Worm (Caenorhabditis elegans) whole organism, L1 larva: ENCODE results near the gene ZK795.2.
A peak's percentile ranks its signal among the peaks of the same experiment; 100 is the strongest.

Experiments
- C04F5.9 ChIP-seq: sonication (generic microtip); optimal IDR thresholded peaks from 2 replicates; lab custom pipeline; 2016; ENCODE audit warnings: missing genetic modification characterization, missing compliant biosample characterization
- C16A3.4 ChIP-seq: fragments of 150-350 bp; optimal IDR thresholded peaks from 2 replicates; lab custom pipeline; 2014; ENCODE audit warnings: missing biosample characterization, missing genetic modification characterization
- Y116A8C.19 ChIP-seq: sonication (generic microtip); optimal IDR thresholded peaks from 2 replicates; lab custom pipeline; 2016; ENCODE audit warnings: missing compliant biosample characterization, missing genetic modification characterization, borderline replicate concordance
- aha-1 ChIP-seq: fragments of 150-350 bp; optimal IDR thresholded peaks from 2 replicates; lab custom pipeline; 2014; ENCODE audit warnings: missing biosample characterization, missing genetic modification characterization
- aly-2 ChIP-seq: fragments of 150-350 bp; optimal IDR thresholded peaks from 2 replicates; lab custom pipeline; 2014; ENCODE audit warnings: missing biosample characterization, missing genetic modification characterization
- ceh-63 ChIP-seq: fragments of 200-800 bp; sonication (Bioruptor generic); optimal IDR thresholded peaks from 2 replicates; lab custom pipeline; 2018; ENCODE audit warnings: mild to moderate bottlenecking, missing genetic modification characterization, missing compliant biosample characterization
- ceh-8 ChIP-seq: fragments of 200-800 bp; sonication (Bioruptor generic); optimal IDR thresholded peaks from 2 replicates; lab custom pipeline; 2018; ENCODE audit warnings: mild to moderate bottlenecking, missing genetic modification characterization, moderate library complexity, missing compliant biosample characterization
- ceh-82 ChIP-seq, 3 experiments: fragments of 150-350 bp in 1 of 3; sonication (generic microtip) in 2 of 3; optimal IDR thresholded peaks; 2 replicates each; lab custom pipeline; 2014 to 2017; ENCODE audit warnings: missing biosample characterization in 3 of 3, missing genetic modification characterization in 3 of 3
- dpl-1 ChIP-seq, 3 experiments: fragments of 150-350 bp in 2 of 3; sonication (generic microtip) in 1 of 3; optimal IDR thresholded peaks; 2 replicates each; lab custom pipeline; 2014 to 2017; ENCODE audit warnings: missing biosample characterization in 3 of 3, missing genetic modification characterization in 3 of 3, missing genetic modification reagents in 3 of 3
- dsc-1 ChIP-seq: sonication (generic microtip); optimal IDR thresholded peaks from 2 replicates; lab custom pipeline; 2016; ENCODE audit warnings: mild to moderate bottlenecking, missing genetic modification characterization, missing compliant biosample characterization
- efl-1 ChIP-seq, 4 experiments: fragments of 150-350 bp; optimal IDR thresholded peaks in 3 of 4; peaks in 1 of 4; 1 replicate in 1 of 4; 2 replicates in 3 of 4; lab custom pipeline; 2014; ENCODE audit warnings: missing biosample characterization in 2 of 4, missing genetic modification characterization in 2 of 4, missing genetic modification reagents in 2 of 4
- efl-3 ChIP-seq: fragments of 200-800 bp; sonication (Bioruptor generic); optimal IDR thresholded peaks from 2 replicates; lab custom pipeline; 2018; ENCODE audit warnings: mild to moderate bottlenecking, missing genetic modification characterization, missing compliant biosample characterization
- fkh-10 ChIP-seq: sonication (generic microtip); optimal IDR thresholded peaks from 2 replicates; lab custom pipeline; 2017; ENCODE audit warnings: missing biosample characterization, missing genetic modification reagents, missing genetic modification characterization
- fkh-4 ChIP-seq: sonication (generic microtip); optimal IDR thresholded peaks from 2 replicates; lab custom pipeline; 2016; ENCODE audit warnings: missing compliant biosample characterization, missing genetic modification characterization, borderline replicate concordance
- fkh-8 ChIP-seq: sonication (generic microtip); optimal IDR thresholded peaks from 2 replicates; lab custom pipeline; 2016; ENCODE audit warnings: mild to moderate bottlenecking, missing genetic modification characterization, missing compliant biosample characterization
- grh-1 ChIP-seq: fragments of 200-800 bp; sonication (Bioruptor generic); IDR thresholded peaks from 2 replicates; pipeline ENCODE4 v1.3.6; 2022; ENCODE audit warnings: missing genetic modification reagents, missing genetic modification characterization, missing compliant biosample characterization
- isw-1 ChIP-seq: fragments of 200-800 bp; sonication (Bioruptor generic); IDR thresholded peaks from 2 replicates; pipeline ENCODE4 v1.3.6; 2022; ENCODE audit warnings: missing genetic modification characterization, missing compliant biosample characterization
- jun-1 ChIP-seq: fragments of 150-350 bp; optimal IDR thresholded peaks from 2 replicates; lab custom pipeline; 2014; ENCODE audit warnings: missing biosample characterization, missing genetic modification reagents, missing genetic modification characterization
- lin-13 ChIP-seq: fragments of 150-350 bp; optimal IDR thresholded peaks from 2 replicates; lab custom pipeline; 2014; ENCODE audit warnings: missing biosample characterization, missing genetic modification reagents, missing genetic modification characterization
- lin-14 ChIP-seq: fragments of 200-800 bp; sonication (Bioruptor generic); optimal IDR thresholded peaks from 2 replicates; lab custom pipeline; 2018; ENCODE audit warnings: mild to moderate bottlenecking, missing genetic modification characterization, moderate library complexity, missing compliant biosample characterization
- lin-35 ChIP-seq, 2 experiments: fragments of 150-350 bp; optimal IDR thresholded peaks; 2 replicates each; lab custom pipeline; 2014; ENCODE audit warnings: missing biosample characterization in 2 of 2, missing genetic modification characterization in 2 of 2, missing genetic modification reagents in 2 of 2
- lsy-2 ChIP-seq, 2 experiments: fragments of 150-350 bp; optimal IDR thresholded peaks; 2 replicates each; lab custom pipeline; 2014; ENCODE audit warnings: missing biosample characterization in 2 of 2, missing genetic modification characterization in 2 of 2
- mdl-1 ChIP-seq, 2 experiments: fragments of 150-350 bp; optimal IDR thresholded peaks; 2 replicates each; lab custom pipeline; 2014 to 2017; ENCODE audit warnings: missing biosample characterization in 2 of 2, missing genetic modification characterization in 2 of 2, inconsistent platforms in 1 of 2
- mef-2 ChIP-seq: fragments of 150-350 bp; optimal IDR thresholded peaks from 2 replicates; lab custom pipeline; 2014; ENCODE audit warnings: missing biosample characterization, missing genetic modification characterization
- mep-1 ChIP-seq: fragments of 150-350 bp; optimal IDR thresholded peaks from 2 replicates; lab custom pipeline; 2014; ENCODE audit warnings: missing biosample characterization, missing genetic modification characterization
- nhr-12 ChIP-seq: sonication (generic microtip); optimal IDR thresholded peaks from 2 replicates; lab custom pipeline; 2017; ENCODE audit warnings: missing biosample characterization, missing genetic modification characterization
- nhr-19 ChIP-seq: fragments of 200-800 bp; sonication (Bioruptor generic); conservative IDR thresholded peaks from 2 replicates; pipeline ENCODE4 v1.3.6; 2022; ENCODE audit warnings: missing genetic modification characterization, missing compliant biosample characterization
- nhr-20 ChIP-seq: sonication (generic microtip); optimal IDR thresholded peaks from 2 replicates; lab custom pipeline; 2016; ENCODE audit warnings: mild to moderate bottlenecking, missing genetic modification characterization, missing compliant biosample characterization
- nhr-28 ChIP-seq: fragments of 150-350 bp; optimal IDR thresholded peaks from 2 replicates; lab custom pipeline; 2014; ENCODE audit warnings: missing biosample characterization, missing genetic modification characterization
- nhr-47 ChIP-seq: sonication (generic microtip); optimal IDR thresholded peaks from 2 replicates; lab custom pipeline; 2016; ENCODE audit warnings: mild to moderate bottlenecking, missing genetic modification characterization, moderate library complexity, missing compliant biosample characterization
- nhr-71 ChIP-seq: sonication (generic microtip); optimal IDR thresholded peaks from 2 replicates; lab custom pipeline; 2016; ENCODE audit warnings: mild to moderate bottlenecking, missing genetic modification characterization, moderate library complexity, missing compliant biosample characterization
- nhr-84 ChIP-seq: sonication (generic microtip); optimal IDR thresholded peaks from 2 replicates; lab custom pipeline; 2017; ENCODE audit warnings: missing biosample characterization, missing genetic modification characterization
- pag-3 ChIP-seq: sonication (generic microtip); optimal IDR thresholded peaks from 2 replicates; lab custom pipeline; 2017; ENCODE audit warnings: missing genetic modification characterization, mild to moderate bottlenecking, missing compliant biosample characterization, antibody characterized with exemption, borderline replicate concordance; ENCODE audit not compliant: insufficient read depth
- pax-3 ChIP-seq: fragments of 200-800 bp; sonication (Bioruptor generic); optimal IDR thresholded peaks from 2 replicates; lab custom pipeline; 2018; ENCODE audit warnings: mild to moderate bottlenecking, missing genetic modification characterization, moderate library complexity, missing compliant biosample characterization
- rnt-1 ChIP-seq: sonication (generic microtip); optimal IDR thresholded peaks from 2 replicates; lab custom pipeline; 2016; ENCODE audit warnings: mild to moderate bottlenecking, missing genetic modification characterization, moderate library complexity, missing compliant biosample characterization
- skn-1 ChIP-seq: fragments of 150-350 bp; optimal IDR thresholded peaks from 2 replicates; lab custom pipeline; 2014; ENCODE audit warnings: missing biosample characterization, missing genetic modification characterization
- snu-23 ChIP-seq: sonication (generic microtip); optimal IDR thresholded peaks from 2 replicates; lab custom pipeline; 2016; ENCODE audit warnings: missing genetic modification characterization, missing compliant biosample characterization
- swsn-7 ChIP-seq: sonication (generic microtip); optimal IDR thresholded peaks from 2 replicates; lab custom pipeline; 2016; ENCODE audit warnings: missing genetic modification characterization, missing compliant biosample characterization
- unc-30 ChIP-seq: sonication (generic microtip); optimal IDR thresholded peaks from 2 replicates; lab custom pipeline; 2017; ENCODE audit warnings: missing biosample characterization, missing genetic modification characterization
- unc-62 ChIP-seq: fragments of 150-350 bp; optimal IDR thresholded peaks from 2 replicates; lab custom pipeline; 2014; ENCODE audit warnings: missing biosample characterization, missing genetic modification reagents, missing genetic modification characterization
- vab-15 ChIP-seq: sonication (generic microtip); optimal IDR thresholded peaks from 2 replicates; lab custom pipeline; 2017; ENCODE audit warnings: missing genotype, mild to moderate bottlenecking, missing genetic modification characterization, missing compliant biosample characterization
- xbp-1 ChIP-seq: sonication (generic microtip); optimal IDR thresholded peaks from 2 replicates; lab custom pipeline; 2016; ENCODE audit warnings: missing genetic modification characterization, missing compliant biosample characterization
- zip-4 ChIP-seq: fragments of 200-800 bp; sonication (Bioruptor generic); optimal IDR thresholded peaks from 2 replicates; lab custom pipeline; 2018; ENCODE audit warnings: mild to moderate bottlenecking, missing genetic modification characterization, moderate library complexity, missing compliant biosample characterization
- ztf-11 ChIP-seq, 2 experiments: sonication (generic microtip); optimal IDR thresholded peaks; 2 replicates each; lab custom pipeline; 2016 to 2017; ENCODE audit warnings: missing genetic modification characterization in 2 of 2, missing biosample characterization in 1 of 2, missing compliant biosample characterization in 1 of 2

ZK795.2 gene

DNA sequence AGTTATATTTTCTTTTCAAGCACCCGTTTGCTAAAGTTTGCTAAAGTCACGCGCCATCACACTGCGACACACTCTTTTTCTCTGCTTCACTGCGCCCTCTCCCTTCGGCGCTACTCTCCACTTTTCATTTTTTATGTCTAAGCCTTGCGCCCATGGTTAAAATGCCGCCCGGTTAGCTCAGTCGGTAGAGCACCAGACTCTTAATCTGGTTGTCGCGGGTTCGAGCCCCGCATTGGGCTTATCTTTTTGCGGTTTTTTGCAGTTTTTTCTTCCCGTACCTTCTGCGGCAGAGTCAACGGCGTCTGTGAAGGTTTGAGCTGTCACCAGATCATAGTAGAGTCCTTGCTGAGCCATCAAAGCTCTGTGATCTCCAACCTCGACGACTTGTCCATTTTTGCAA, 35.8 kb upstream of the ZK795.2 start (continued):
- TF ChIP-seq dpl-1 (GFP tag; optimal IDR thresholded peaks at IDR 0.05; lab: Kevin White, UChicago) (peak; percentile 27 to 67 (median 53)), lsy-2 (tag; optimal IDR thresholded peaks at IDR 0.05; lab: Kevin White, UChicago) (peak; percentile 74), Y116A8C.19 (no peak), pax-3 (tag; lab: Kevin White, UChicago) (peak; percentile 33), nhr-19 (GFP tag; lab: Robert Waterston, UW) (peak; percentile 82), fkh-10 (GFP tag; lab: Kevin White, UChicago) (peak; percentile 33), xbp-1 (tag; lab: Kevin White, UChicago) (peak; percentile 70), C16A3.4 (tag; lab: Kevin White, UChicago) (peak; percentile 53), mef-2 (tag; lab: Kevin White, UChicago) (peak; percentile 52), ceh-82 (tag; optimal IDR thresholded peaks at IDR 0.05; lab: Kevin White, UChicago) (peak; percentile 41 to 84 (median 68)), ztf-11 (tag; optimal IDR thresholded peaks at IDR 0.05; lab: Kevin White, UChicago) (peak in 1 of 2 experiments; percentile 40), pag-3 (no peak), swsn-7 (tag; lab: Kevin White, UChicago) (peak; percentile 83), dsc-1 (tag; lab: Kevin White, UChicago) (peak; percentile 73), nhr-47 (tag; lab: Kevin White, UChicago) (peak; percentile 87), mdl-1 (tag; optimal IDR thresholded peaks at IDR 0.05; lab: Kevin White, UChicago) (peak in 1 of 2 experiments; percentile 83), vab-15 (tag; lab: Kevin White, UChicago) (peak; percentile 59), jun-1 (tag; lab: Kevin White, UChicago) (peak; percentile 40), unc-62 (GFP tag; lab: Kevin White, UChicago) (no peak), nhr-20 (peak; percentile 86), skn-1 (tag; lab: Kevin White, UChicago) (peak; percentile 72), nhr-28 (tag; lab: Kevin White, UChicago) (no peak), lin-13 (GFP tag; lab: Kevin White, UChicago) (peak; percentile 21), unc-30 (no peak), nhr-71 (tag; lab: Kevin White, UChicago) (peak; percentile 89), mep-1 (tag; lab: Kevin White, UChicago) (peak; percentile 50)

DNA sequence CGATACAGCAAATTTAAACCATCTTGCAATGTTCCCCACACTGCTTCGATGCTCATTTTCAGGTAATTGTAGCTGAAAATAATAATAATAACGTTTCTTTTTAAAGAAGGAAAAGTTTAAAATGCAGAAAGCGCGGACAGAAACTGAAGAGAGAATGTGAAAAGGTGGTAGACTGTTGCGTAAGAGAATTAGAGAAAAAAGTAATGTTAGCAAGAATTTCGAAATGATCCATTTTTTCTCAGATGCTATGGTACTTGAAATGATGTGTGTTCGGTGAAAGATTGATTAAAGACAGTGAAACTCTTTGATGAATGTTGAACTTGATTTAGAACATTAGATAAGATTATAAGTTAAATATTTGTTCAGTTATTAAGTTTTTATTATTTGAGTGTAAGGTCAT, 31.6 kb upstream of the ZK795.2 start, which contains the start of gene cul-6:
Gene cul-6, minus strand, starts transcription at position 79 of the 400 bp plus-strand sequence.
- TF ChIP-seq efl-1 (optimal IDR thresholded peaks at IDR 0.05; lab: Kevin White, UChicago) (no peak), efl-1 (GFP tag; optimal IDR thresholded peaks at IDR 0.05 in 1 of 2; lab: Kevin White, UChicago) (peak in 1 of 2 experiments; percentile 74), aly-2 (tag; lab: Kevin White, UChicago) (no peak)

DNA sequence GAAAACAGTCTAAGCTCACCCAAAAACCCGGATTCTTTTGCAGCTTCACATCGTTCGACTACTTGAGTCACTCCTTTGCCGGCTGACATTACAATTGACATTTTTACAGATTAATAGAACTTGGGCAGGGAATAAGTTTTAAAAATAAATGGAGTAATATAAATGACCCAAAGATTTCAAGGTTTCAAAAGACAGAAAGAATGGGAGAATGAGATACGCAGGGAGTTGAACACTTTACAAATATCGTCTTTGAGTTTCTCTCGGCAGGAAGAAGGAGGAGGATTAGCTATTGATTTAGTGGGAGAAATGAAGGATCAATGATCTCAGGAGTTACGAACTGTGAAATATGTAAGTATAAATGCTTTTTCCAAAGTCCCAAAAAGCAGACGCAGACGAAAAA, 27.2 kb upstream of the ZK795.2 start, which contains the start of gene K08E7.8:
Gene K08E7.8, minus strand, starts transcription at position 101 of the 400 bp plus-strand sequence.
- TF ChIP-seq ztf-11 (tag; optimal IDR thresholded peaks at IDR 0.05; lab: Kevin White, UChicago) = no peak

DNA sequence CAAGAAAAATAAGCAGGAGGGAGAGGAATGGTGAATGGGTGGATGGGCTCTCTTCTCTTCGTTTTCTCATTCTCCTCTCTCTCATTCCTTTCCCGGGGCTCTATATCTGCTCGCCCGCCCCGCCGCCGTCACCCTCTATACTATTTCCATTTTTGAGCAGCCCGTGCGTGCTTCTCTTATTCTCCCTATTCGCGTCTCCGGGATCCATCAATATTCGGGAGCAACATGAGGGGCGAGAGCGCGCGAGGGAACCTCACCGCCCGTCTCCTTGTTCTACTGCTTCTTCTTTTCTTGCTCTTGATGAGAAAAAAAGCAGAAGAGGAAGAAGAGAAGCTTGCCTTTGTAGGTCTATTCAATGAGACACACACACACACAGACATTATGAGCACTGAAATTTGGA, 25.4 kb upstream of the ZK795.2 start:
- TF ChIP-seq zip-4 (GFP tag; lab: Kevin White, UChicago) (no peak), grh-1 (GFP tag; lab: Robert Waterston, UW) (no peak), skn-1 (tag; lab: Kevin White, UChicago) (no peak), rnt-1 (tag; lab: Kevin White, UChicago) (no peak), ceh-63 (GFP tag; lab: Kevin White, UChicago) (no peak), lin-14 (GFP tag; lab: Kevin White, UChicago) (peak; percentile 91), snu-23 (GFP tag; lab: Kevin White, UChicago) (peak; percentile 19), efl-1 (optimal IDR thresholded peaks at IDR 0.05; lab: Kevin White, UChicago) (no peak), efl-1 (GFP tag; optimal IDR thresholded peaks at IDR 0.05 in 1 of 2; lab: Kevin White, UChicago) (peak in 1 of 2 experiments; percentile 11), lin-35 (GFP tag; optimal IDR thresholded peaks at IDR 0.05; lab: Kevin White, UChicago) (peak in 1 of 2 experiments; percentile 33), efl-3 (GFP tag; lab: Kevin White, UChicago) (no peak), ceh-8 (no peak), lin-13 (GFP tag; lab: Kevin White, UChicago) (no peak), fkh-8 (peak; percentile 65), fkh-4 (tag; lab: Kevin White, UChicago) (no peak), aha-1 (tag; lab: Kevin White, UChicago) (no peak), mep-1 (tag; lab: Kevin White, UChicago) (peak; percentile 34), nhr-12 (no peak), nhr-84 (tag; lab: Kevin White, UChicago) (no peak), unc-30 (no peak), isw-1 (peak; percentile 26), mdl-1 (tag; optimal IDR thresholded peaks at IDR 0.05; lab: Kevin White, UChicago) (no peak), C16A3.4 (tag; lab: Kevin White, UChicago) (no peak), C04F5.9 (tag; lab: Kevin White, UChicago) (no peak), ceh-82 (tag; optimal IDR thresholded peaks at IDR 0.05; lab: Kevin White, UChicago) (peak in 1 of 3 experiments; percentile 45)
